Worm (Caenorhabditis elegans) whole organism, mixed stage, embryonic: ENCODE results near the gene srd-51.

Source experiments
- blmp-1 ChIP-seq: fragments of 150-350 bp; optimal IDR thresholded peaks from 2 replicates; lab custom pipeline; 2014; ENCODE audit warnings: missing biosample characterization, missing genetic modification characterization
- ceh-83 ChIP-seq: fragments of 200-800 bp; sonication (Bioruptor generic); optimal IDR thresholded peaks from 2 replicates; lab custom pipeline; 2018; ENCODE audit warnings: mild to moderate bottlenecking, missing genetic modification characterization, missing compliant biosample characterization
- ces-1 ChIP-seq: fragments of 150-350 bp; optimal IDR thresholded peaks from 2 replicates; lab custom pipeline; 2014; ENCODE audit warnings: missing biosample characterization, missing genetic modification reagents, missing genetic modification characterization
- elt-3 ChIP-seq: fragments of 150-350 bp; optimal IDR thresholded peaks from 2 replicates; lab custom pipeline; 2014; ENCODE audit warnings: missing biosample characterization, missing genetic modification characterization
- flh-1 ChIP-seq: fragments of 200-800 bp; sonication (Bioruptor generic); optimal IDR thresholded peaks from 2 replicates; lab custom pipeline; 2018; ENCODE audit warnings: mild to moderate bottlenecking, missing genetic modification characterization, moderate library complexity, missing compliant biosample characterization
- lsy-2 ChIP-seq: fragments of 150-350 bp; optimal IDR thresholded peaks from 2 replicates; lab custom pipeline; 2014; ENCODE audit warnings: missing biosample characterization, missing genetic modification characterization
- mep-1 ChIP-seq: fragments of 150-350 bp; optimal IDR thresholded peaks from 2 replicates; lab custom pipeline; 2017; ENCODE audit warnings: missing biosample characterization, missing genetic modification reagents, missing genetic modification characterization, inconsistent platforms
- nhr-2 ChIP-seq: fragments of 150-350 bp; optimal IDR thresholded peaks from 2 replicates; lab custom pipeline; 2014; ENCODE audit warnings: missing biosample characterization, missing genetic modification characterization
- nhr-28 ChIP-seq: fragments of 150-350 bp; optimal IDR thresholded peaks from 2 replicates; lab custom pipeline; 2014; ENCODE audit warnings: missing biosample characterization, missing genetic modification characterization
- nhr-76 ChIP-seq: sonication (generic microtip); optimal IDR thresholded peaks from 2 replicates; lab custom pipeline; 2017; ENCODE audit warnings: missing biosample characterization, missing genetic modification characterization
- snpc-4 ChIP-seq: fragments of 150-350 bp; optimal IDR thresholded peaks from 2 replicates; lab custom pipeline; 2014; ENCODE audit warnings: missing biosample characterization, missing genetic modification characterization
- tbx-8 ChIP-seq: fragments of 200-800 bp; sonication (Bioruptor generic); optimal IDR thresholded peaks from 2 replicates; lab custom pipeline; 2018; ENCODE audit warnings: mild to moderate bottlenecking, missing genetic modification characterization, moderate library complexity, missing compliant biosample characterization
- unc-39 ChIP-seq: fragments of 150-350 bp; optimal IDR thresholded peaks from 2 replicates; lab custom pipeline; 2014; ENCODE audit warnings: missing biosample characterization, missing genetic modification characterization
- unc-62 ChIP-seq: fragments of 150-350 bp; optimal IDR thresholded peaks from 2 replicates; lab custom pipeline; 2014; ENCODE audit warnings: missing biosample characterization, missing genetic modification reagents, missing genetic modification characterization

DNA sequence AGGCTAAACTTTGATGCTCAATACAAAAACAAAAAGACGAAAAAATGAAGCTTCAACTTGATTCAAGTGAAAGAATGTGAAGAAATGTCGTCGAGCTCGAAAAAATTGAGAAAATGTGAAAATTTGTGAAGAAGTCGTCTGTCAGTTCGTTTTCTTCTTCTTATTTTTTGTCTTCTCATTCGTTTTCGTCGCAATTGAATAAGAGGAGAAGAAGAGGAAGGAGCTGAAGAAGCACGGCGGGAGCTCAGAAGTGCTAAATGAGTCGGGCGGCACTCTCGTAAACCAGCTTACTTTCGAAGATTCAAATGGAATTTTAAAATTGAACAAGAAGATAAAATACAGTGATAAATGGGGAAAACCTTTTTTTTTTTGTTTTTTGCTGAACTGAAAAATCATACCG, 20.5 kb upstream of the srd-51 start:
- TF ChIP-seq nhr-76 (tag; lab: Kevin White, UChicago), result no peak
- TF ChIP-seq unc-62 (GFP tag; lab: Kevin White, UChicago), result no peak
- TF ChIP-seq blmp-1, result no peak
- no peak for TF ChIP-seq ceh-83 (GFP tag; lab: Kevin White, UChicago)
- no peak for TF ChIP-seq lsy-2 (tag; lab: Kevin White, UChicago)
- TF ChIP-seq elt-3, result no peak
- no peak for TF ChIP-seq nhr-2 (tag; lab: Kevin White, UChicago)
- no peak for TF ChIP-seq mep-1 (tag; lab: Kevin White, UChicago)
- no peak for TF ChIP-seq nhr-28
- TF ChIP-seq unc-39, result no peak
- no peak for TF ChIP-seq flh-1 (GFP tag; lab: Kevin White, UChicago)
- TF ChIP-seq snpc-4 (tag; lab: Kevin White, UChicago), result no peak
- TF ChIP-seq tbx-8 (GFP tag; lab: Kevin White, UChicago), result no peak
- peak; percentile 73 for TF ChIP-seq ces-1 (GFP tag; lab: Kevin White, UChicago)
